Worm (Caenorhabditis elegans): ENCODE results near the gene Y53G8AR.5.
A peak's percentile ranks its signal among the peaks of the same experiment; 100 is the strongest.
"Not testable (repeated sequence)": the region's sequence is repeated elsewhere in the genome, so short reads cannot be mapped to it uniquely, and the experiment has no call there.

The Y53G8AR.5 gene

ce11 chrIII:3255023-3255422, 42.2 kb upstream of the Y53G8AR.5 start:
- no peak for TF ChIP-seq elt-3 (tag; optimal IDR thresholded peaks at IDR 0.05)
- no peak for TF ChIP-seq efl-1 (optimal IDR thresholded peaks at IDR 0.05)
- peak in 1 of 2 experiments; percentile 76 for TF ChIP-seq efl-1 (GFP tag; optimal IDR thresholded peaks at IDR 0.05 in 1 of 2)

- TF ChIP-seq fkh-8 (tag; optimal IDR thresholded peaks at IDR 0.05) (peak; percentile 14), tbx-2 (tag; optimal IDR thresholded peaks at IDR 0.05) (no peak)
Measured at ce11 chrIII:3255575-3255974, 41.7 kb upstream of the Y53G8AR.5 start, which contains the start of gene Y53G8AM.4. Y53G8AM.4 (minus strand) TSS chrIII:3255675.

- TF ChIP-seq alr-1 (tag; optimal IDR thresholded peaks at IDR 0.05; ENCODE audit: borderline replicate concordance) (no peak), fos-1 (tag; optimal IDR thresholded peaks at IDR 0.05) (no peak), dsc-1 (tag; optimal IDR thresholded peaks at IDR 0.05) (no peak), C34B4.2 (tag; optimal IDR thresholded peaks at IDR 0.05) (no peak), pqm-1 (tag; optimal IDR thresholded peaks at IDR 0.05) (no peak), nhr-90 (tag; optimal IDR thresholded peaks at IDR 0.05; ENCODE audit: poor library complexity) (no peak), sox-4 (tag; optimal IDR thresholded peaks at IDR 0.05) (no peak), mdl-1 (tag; optimal IDR thresholded peaks at IDR 0.05) (no peak), lin-13 (GFP tag; optimal IDR thresholded peaks at IDR 0.05) (no peak), sptf-1 (tag; optimal IDR thresholded peaks at IDR 0.05) (no peak), rnt-1 (tag; optimal IDR thresholded peaks at IDR 0.05) (no peak), snpc-4 (tag; optimal IDR thresholded peaks at IDR 0.05) (no peak), skn-1 (tag; optimal IDR thresholded peaks at IDR 0.05) (no peak)
Measured at ce11 chrIII:3258306-3258705, 38.9 kb upstream of the Y53G8AR.5 start, which contains the start of gene nspg-7.2. nspg-7.2 (minus strand) TSS chrIII:3258406.

- not testable (repeated sequence) for TF ChIP-seq ztf-11, rnt-1, egl-27 (tag; optimal IDR thresholded peaks at IDR 0.05)
Measured at ce11 chrIII:3259691-3260090, 37.6 kb upstream of the Y53G8AR.5 start, which contains the start of gene Y53G8AM.6. Y53G8AM.6 (minus strand) TSS chrIII:3259791.

ce11 chrIII:3263696-3264095, 33.6 kb upstream of the Y53G8AR.5 start:
- TF ChIP-seq jun-1 (tag; optimal IDR thresholded peaks at IDR 0.05) (no peak), pax-3 (tag; optimal IDR thresholded peaks at IDR 0.05) (no peak), ztf-4 (tag; optimal IDR thresholded peaks at IDR 0.05) (no peak), unc-86 (tag; optimal IDR thresholded peaks at IDR 0.05) (no peak), nhr-47 (tag; optimal IDR thresholded peaks at IDR 0.05) (no peak), pag-3 (tag; optimal IDR thresholded peaks at IDR 0.05; ENCODE audit: borderline replicate concordance, insufficient read depth) (no peak), ceh-90 (tag; optimal IDR thresholded peaks at IDR 0.05) (no peak), tbx-2 (tag; optimal IDR thresholded peaks at IDR 0.05) (no peak), blmp-1 (tag; optimal IDR thresholded peaks at IDR 0.05) (no peak)

ce11 chrIII:3266602-3267001, 30.6 kb upstream of the Y53G8AR.5 start, which contains the start of gene Y53G8AM.7:
Y53G8AM.7 (minus strand) TSS chrIII:3266702.
- TF ChIP-seq fkh-8 (tag; optimal IDR thresholded peaks at IDR 0.05) (peak; percentile 14), efl-1 (optimal IDR thresholded peaks at IDR 0.05) (no peak), efl-1 (GFP tag; optimal IDR thresholded peaks at IDR 0.05 in 1 of 2) (peak in 1 of 2 experiments; percentile 17), nhr-11 (tag; optimal IDR thresholded peaks at IDR 0.05) (no peak)

- TF ChIP-seq pag-3 (tag; optimal IDR thresholded peaks at IDR 0.05; ENCODE audit: borderline replicate concordance, insufficient read depth) (no peak), unc-98 (GFP tag; IDR thresholded peaks at IDR 0.05) (no peak), aha-1 (tag; optimal IDR thresholded peaks at IDR 0.05) (no peak), ces-1 (GFP tag; optimal IDR thresholded peaks at IDR 0.05) (no peak), lin-14 (GFP tag; optimal IDR thresholded peaks at IDR 0.05) (peak; percentile 82), efl-3 (GFP tag; optimal IDR thresholded peaks at IDR 0.05) (no peak), jun-1 (tag; optimal IDR thresholded peaks at IDR 0.05) (no peak), snu-23 (GFP tag; optimal IDR thresholded peaks at IDR 0.05) (peak; percentile 85), nhr-47 (tag; optimal IDR thresholded peaks at IDR 0.05) (peak; percentile 80), nhr-90 (tag; optimal IDR thresholded peaks at IDR 0.05; ENCODE audit: poor library complexity) (peak; percentile 84), nhr-71 (tag; optimal IDR thresholded peaks at IDR 0.05) (peak; percentile 90), fos-1 (tag; optimal IDR thresholded peaks at IDR 0.05) (no peak), rnt-1 (tag; optimal IDR thresholded peaks at IDR 0.05) (peak; percentile 46), dpl-1 (GFP tag; optimal IDR thresholded peaks at IDR 0.05) (peak in 2 of 3 experiments; percentile 51 to 52), egl-13 (tag; optimal IDR thresholded peaks at IDR 0.05) (no peak), ceh-90 (tag; optimal IDR thresholded peaks at IDR 0.05) (no peak), swsn-7 (tag; optimal IDR thresholded peaks at IDR 0.05) (peak; percentile 78), ets-5 (GFP tag; IDR thresholded peaks at IDR 0.05) (no peak)
Measured at ce11 chrIII:3271682-3272081, 25.6 kb upstream of the Y53G8AR.5 start.
